Fruit fly (Drosophila melanogaster): ENCODE measurements around the gene sfl.

DNA sequence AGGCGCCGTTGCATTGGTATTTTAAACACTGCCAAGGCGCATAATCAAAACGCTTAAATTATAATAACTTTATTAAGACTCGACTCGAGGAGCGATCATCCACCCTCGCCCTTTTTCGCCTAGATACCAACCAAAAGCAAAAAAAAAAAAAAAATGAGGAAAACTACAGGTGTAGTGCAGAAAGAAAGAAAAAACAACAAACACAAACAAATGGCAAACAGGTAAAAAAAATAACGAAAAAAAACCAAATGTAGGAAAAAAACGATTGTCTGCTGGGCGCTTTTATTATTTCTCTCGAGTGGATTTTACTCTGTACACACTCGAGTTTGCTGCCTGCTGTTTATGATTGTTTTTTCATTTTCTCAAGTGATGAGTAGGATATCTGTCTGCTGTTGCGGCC, 38.3 kb upstream of the sfl start:
- TF ChIP-seq chif (GFP tag; optimal IDR thresholded peaks at IDR 0.05) (no peak), gfzf (GFP tag; optimal IDR thresholded peaks at IDR 0.05) (no peak), CG1603 (tag; optimal IDR thresholded peaks at IDR 0.05) (no peak), CG12769 (tag; optimal IDR thresholded peaks at IDR 0.05) (no peak), NK7.1 (GFP tag; optimal IDR thresholded peaks at IDR 0.05) (no peak), Gug (GFP tag; IDR thresholded peaks at IDR 0.05) (no peak), Meics (GFP tag; optimal IDR thresholded peaks at IDR 0.05) (no peak), Dip2 (GFP tag; IDR thresholded peaks at IDR 0.05) (no peak), zf30C (GFP tag; optimal IDR thresholded peaks at IDR 0.05) (no peak), slbo (GFP tag; IDR thresholded peaks at IDR 0.05) (no peak), pros (GFP tag; optimal IDR thresholded peaks at IDR 0.05) (no peak), CG4404 (GFP tag; IDR thresholded peaks at IDR 0.05) (no peak), CG1529 (GFP tag; optimal IDR thresholded peaks at IDR 0.05) (no peak)
